Worm (Caenorhabditis elegans): ENCODE measurements around the gene tbc-9.

Gene tbc-9

DNA sequence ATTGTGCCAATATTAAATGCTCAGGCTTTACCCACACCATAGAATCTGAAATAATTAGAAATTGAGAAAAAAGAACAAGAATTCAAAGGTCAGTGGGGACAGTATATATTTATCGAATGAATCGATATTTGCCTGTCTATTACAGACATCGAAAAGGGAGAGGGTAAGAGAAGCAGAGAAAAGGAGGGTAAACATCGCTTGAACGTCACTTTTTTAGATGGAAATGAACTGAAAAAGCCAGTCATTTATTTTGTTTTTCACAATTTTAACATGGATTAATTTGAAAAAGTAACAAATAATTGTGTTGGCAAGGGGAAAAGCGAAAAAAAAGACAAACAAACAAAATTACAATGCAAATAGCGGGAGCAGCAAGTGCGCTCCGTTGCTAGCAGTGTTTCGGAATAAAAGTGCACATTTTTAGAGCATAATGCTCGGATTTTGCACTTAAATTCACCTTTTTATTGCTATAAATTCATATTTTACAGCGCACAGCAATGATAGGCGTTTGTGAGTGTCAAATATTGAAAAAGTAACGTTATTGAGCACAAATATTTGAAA lies at the start of gene tbc-9:
Gene tbc-9, minus strand, starts transcription at position 51 of the 558 bp plus-strand sequence.
- no peak for TF ChIP-seq jun-1 (tag; optimal IDR thresholded peaks at IDR 0.05)
- peak; percentile 30 for TF ChIP-seq ceh-28 (tag; optimal IDR thresholded peaks at IDR 0.05)
- no peak for TF ChIP-seq elt-1 (tag; optimal IDR thresholded peaks at IDR 0.05)
- no peak for TF ChIP-seq aly-2 (tag; optimal IDR thresholded peaks at IDR 0.05)
- peak; percentile 6 for TF ChIP-seq elt-2 (tag; optimal IDR thresholded peaks at IDR 0.05)
- TF ChIP-seq hmg-11 (tag; optimal IDR thresholded peaks at IDR 0.05), result peak; percentile 9
- no peak for TF ChIP-seq elt-3 (tag; optimal IDR thresholded peaks at IDR 0.05)
- peak; percentile 6 for TF ChIP-seq lin-15B (tag; optimal IDR thresholded peaks at IDR 0.05)
- peak; percentile 60 for TF ChIP-seq pha-4 (tag; optimal IDR thresholded peaks at IDR 0.05)

DNA sequence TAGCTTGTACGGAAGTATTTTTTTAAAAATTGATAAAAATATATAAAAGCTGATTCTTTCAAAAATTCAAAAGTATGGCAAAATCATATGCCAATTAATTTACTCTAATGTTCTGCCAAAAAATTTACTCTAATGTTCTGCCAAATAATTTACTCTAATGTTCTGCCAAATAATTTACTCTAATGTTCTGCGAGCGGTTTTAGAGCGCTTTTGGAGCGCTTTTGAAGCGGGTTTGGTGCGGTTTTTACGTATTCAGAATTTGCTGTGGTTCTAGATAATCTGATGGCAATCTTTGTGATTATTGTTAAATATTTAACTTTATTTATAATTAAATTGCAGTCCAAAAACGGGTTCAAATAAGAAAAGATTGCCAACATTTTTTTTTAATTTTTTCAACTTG lies 46.7 kb upstream of the tbc-9 start:
- TF ChIP-seq elt-3 (tag; optimal IDR thresholded peaks at IDR 0.05), result no peak
- no peak for TF ChIP-seq nhr-43 (tag; optimal IDR thresholded peaks at IDR 0.05; ENCODE audit: poor library complexity, severe bottlenecking)
- TF ChIP-seq jun-1 (tag; optimal IDR thresholded peaks at IDR 0.05), result no peak
- no peak for TF ChIP-seq fkh-10 (GFP tag; optimal IDR thresholded peaks at IDR 0.05)
- no peak for TF ChIP-seq elt-1 (tag; optimal IDR thresholded peaks at IDR 0.05)
- no peak for TF ChIP-seq ZK546.5 (tag; optimal IDR thresholded peaks at IDR 0.05)
- TF ChIP-seq nhr-12 (tag; optimal IDR thresholded peaks at IDR 0.05), result no peak
- TF ChIP-seq tbx-2 (tag; optimal IDR thresholded peaks at IDR 0.05), result no peak
- TF ChIP-seq hmg-11 (tag; optimal IDR thresholded peaks at IDR 0.05), result no peak
- TF ChIP-seq fos-1 (tag; optimal IDR thresholded peaks at IDR 0.05), result no peak
- no peak for TF ChIP-seq nhr-67 (tag; optimal IDR thresholded peaks at IDR 0.05)
- TF ChIP-seq pha-4 (tag; optimal IDR thresholded peaks at IDR 0.05), result no peak
- no peak for TF ChIP-seq mml-1 (tag; optimal IDR thresholded peaks at IDR 0.05)
- no peak for TF ChIP-seq ceh-28 (tag; optimal IDR thresholded peaks at IDR 0.05)
- no peak for TF ChIP-seq elt-2 (tag; optimal IDR thresholded peaks at IDR 0.05)
- TF ChIP-seq zag-1 (tag; optimal IDR thresholded peaks at IDR 0.05), result no peak
- TF ChIP-seq ztf-4 (tag; optimal IDR thresholded peaks at IDR 0.05), result no peak
- no peak for TF ChIP-seq nhr-77 (tag; optimal IDR thresholded peaks at IDR 0.05)
- TF ChIP-seq nhr-28 (tag; optimal IDR thresholded peaks at IDR 0.05), result no peak

ce11 chrIV:13548188-13548587 lies 45.5 kb upstream of the tbc-9 start, which contains the start of gene F52G2.3:
Gene F52G2.3 (minus strand): TSS chrIV:13548230.
- TF ChIP-seq sea-2 (GFP tag; optimal IDR thresholded peaks at IDR 0.05) (no peak), elt-2 (tag; optimal IDR thresholded peaks at IDR 0.05) (peak; percentile 62), elt-3 (tag; optimal IDR thresholded peaks at IDR 0.05) (no peak), pqm-1 (tag; optimal IDR thresholded peaks at IDR 0.05) (peak; percentile 20)

DNA sequence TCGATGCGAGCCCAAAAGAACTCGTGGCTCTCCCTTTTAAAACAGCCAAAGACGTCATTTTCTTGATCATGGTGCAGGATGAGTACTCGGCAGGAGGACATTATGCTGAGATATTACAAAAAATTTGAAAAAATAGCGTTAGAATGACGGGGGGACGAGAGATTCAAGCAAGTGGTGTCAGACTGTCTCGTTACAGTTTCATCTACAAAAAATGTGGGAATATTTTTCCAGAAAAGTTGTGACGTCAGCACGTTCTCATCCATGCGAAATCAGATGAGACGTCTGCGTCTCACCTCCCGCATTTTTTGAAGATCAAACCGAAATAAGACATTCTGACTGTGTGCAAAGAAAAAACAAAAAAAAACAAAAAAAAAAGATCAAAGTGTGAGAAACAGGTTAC lies 37.5 kb upstream of the tbc-9 start, which contains the start of gene rsd-2:
Gene rsd-2, minus strand, starts transcription at position 101 of the 400 bp plus-strand sequence.
- TF ChIP-seq nhr-77 (tag; optimal IDR thresholded peaks at IDR 0.05) (no peak), unc-62 (GFP tag; optimal IDR thresholded peaks at IDR 0.05) (no peak), elt-3 (tag; optimal IDR thresholded peaks at IDR 0.05) (no peak), unc-39 (tag; optimal IDR thresholded peaks at IDR 0.05) (no peak), ZK546.5 (tag; optimal IDR thresholded peaks at IDR 0.05) (no peak), elt-1 (tag; optimal IDR thresholded peaks at IDR 0.05) (no peak), mml-1 (tag; optimal IDR thresholded peaks at IDR 0.05) (no peak)

ce11 chrIV:13538901-13539300 lies 36.2 kb upstream of the tbc-9 start:
- TF ChIP-seq egl-27 (tag; optimal IDR thresholded peaks at IDR 0.05), result no peak
- no peak for TF ChIP-seq lsy-12 (tag; optimal IDR thresholded peaks at IDR 0.05)
- TF ChIP-seq eor-1 (tag; optimal IDR thresholded peaks at IDR 0.05), result no peak
- TF ChIP-seq aly-2 (tag; optimal IDR thresholded peaks at IDR 0.05), result no peak
- TF ChIP-seq mdl-1 (tag; optimal IDR thresholded peaks at IDR 0.05), result no peak
- TF ChIP-seq skn-1 (tag; optimal IDR thresholded peaks at IDR 0.05), result no peak
- TF ChIP-seq unc-39 (tag; optimal IDR thresholded peaks at IDR 0.05), result no peak
- no peak for TF ChIP-seq zag-1 (tag; optimal IDR thresholded peaks at IDR 0.05)
- no peak for TF ChIP-seq sea-2 (GFP tag; optimal IDR thresholded peaks at IDR 0.05)
- no peak for TF ChIP-seq mml-1 (tag; optimal IDR thresholded peaks at IDR 0.05)
- TF ChIP-seq lin-15B (tag; optimal IDR thresholded peaks at IDR 0.05), result no peak
- TF ChIP-seq nhr-67 (tag; optimal IDR thresholded peaks at IDR 0.05), result no peak
- TF ChIP-seq unc-62 (GFP tag; optimal IDR thresholded peaks at IDR 0.05), result no peak
- TF ChIP-seq tbx-2 (tag; optimal IDR thresholded peaks at IDR 0.05), result no peak
- TF ChIP-seq fkh-2 (tag; optimal IDR thresholded peaks at IDR 0.05), result no peak
- TF ChIP-seq nhr-77 (tag; optimal IDR thresholded peaks at IDR 0.05), result no peak
- no peak for TF ChIP-seq nhr-25 (tag; optimal IDR thresholded peaks at IDR 0.05)
- TF ChIP-seq ama-1 (optimal IDR thresholded peaks at IDR 0.05), result no peak
- TF ChIP-seq elt-1 (tag; optimal IDR thresholded peaks at IDR 0.05), result no peak
